Fruit fly (Drosophila melanogaster): ENCODE measurements around the gene CG6763.

The CG6763 gene

dm6 chr3R:23257986-23258427 is 25.8 kb upstream of the CG6763 start, which contains the start of the genes wda and Pex11c (continued):
- TF ChIP-seq CG13123 (GFP tag; optimal IDR thresholded peaks at IDR 0.05) (peak; percentile 61), CG16815 (GFP tag; optimal IDR thresholded peaks at IDR 0.05) (peak; percentile 72), Gug (GFP tag; IDR thresholded peaks at IDR 0.05) (no peak), CG31224 (GFP tag; IDR thresholded peaks at IDR 0.05) (no peak; the same call in none of the 2 replicates), CG4328 (GFP tag; optimal IDR thresholded peaks at IDR 0.05) (peak; percentile 55), Bdp1 (GFP tag; optimal IDR thresholded peaks at IDR 0.05) (peak; percentile 42), Hmr (GFP tag; optimal IDR thresholded peaks at IDR 0.05) (peak; percentile 89), sug (tag; optimal IDR thresholded peaks at IDR 0.05) (peak; percentile 84), CG1603 (tag; optimal IDR thresholded peaks at IDR 0.05) (no peak), HLH54F (GFP tag; optimal IDR thresholded peaks at IDR 0.05) (no peak), exex (tag; optimal IDR thresholded peaks at IDR 0.05) (peak; percentile 62), fd3F (GFP tag; optimal IDR thresholded peaks at IDR 0.05) (peak; percentile 88), Hey (tag; optimal IDR thresholded peaks at IDR 0.05) (no peak), chinmo (GFP tag; IDR thresholded peaks at IDR 0.05; ENCODE audit: partially characterized antibody) (no peak), CG15514 (GFP tag; optimal IDR thresholded peaks at IDR 0.05) (peak; percentile 67), CG10366 (GFP tag; IDR thresholded peaks at IDR 0.05) (peak; percentile 86), ase (GFP tag; IDR thresholded peaks at IDR 0.05) (peak; percentile 85), TFAM (GFP tag; optimal IDR thresholded peaks at IDR 0.05) (no peak), Ssrp (tag; optimal IDR thresholded peaks at IDR 0.05) (peak; percentile 92), Kr (GFP tag; optimal IDR thresholded peaks at IDR 0.05) (no peak), sim (GFP tag; IDR thresholded peaks at IDR 0.05) (no peak), CG14965 (GFP tag; optimal IDR thresholded peaks at IDR 0.05; ENCODE audit: borderline replicate concordance) (no peak), Dp (GFP tag; optimal IDR thresholded peaks at IDR 0.05) (peak; percentile 34), Adf1 (GFP tag; IDR thresholded peaks at IDR 0.05) (peak; percentile 59), Dad (GFP tag; optimal IDR thresholded peaks at IDR 0.05) (no peak), Rx (GFP tag; IDR thresholded peaks at IDR 0.05) (no peak; the same call in 1 of the 2 replicates), CG1792 (GFP tag; optimal IDR thresholded peaks at IDR 0.05) (no peak), CG2129 (GFP tag; IDR thresholded peaks at IDR 0.05; ENCODE audit: partially characterized antibody) (peak; percentile 35; the same call in 1 of the 2 replicates), CG17612 (GFP tag; IDR thresholded peaks at IDR 0.05) (0 out of 2 replicates have a peak, but pooled peaks have one; percentile 40), Lhr (GFP tag; optimal IDR thresholded peaks at IDR 0.05) (peak; percentile 35), GATAe (GFP tag; conservative IDR thresholded peaks at IDR 0.05) (peak; percentile 54; the same call in 1 of the 2 replicates), mld (GFP tag; IDR thresholded peaks at IDR 0.05; ENCODE audit: partially characterized antibody) (no peak), tup (GFP tag; optimal IDR thresholded peaks at IDR 0.05) (peak; percentile 72), sens-2 (GFP tag; IDR thresholded peaks at IDR 0.05) (peak; percentile 50; the same call in 1 of the 2 replicates), CG3995 (GFP tag; optimal IDR thresholded peaks at IDR 0.05) (no peak), NfI (GFP tag; optimal IDR thresholded peaks at IDR 0.05) (peak; percentile 83), bab2 (GFP tag; optimal IDR thresholded peaks at IDR 0.05) (no peak), Sox102F (GFP tag; optimal IDR thresholded peaks at IDR 0.05) (peak; percentile 94), Scr (GFP tag; IDR thresholded peaks at IDR 0.05; ENCODE audit: partially characterized antibody) (peak; percentile 74), Oli (tag; optimal IDR thresholded peaks at IDR 0.05) (peak; percentile 88), Fer3 (tag; optimal IDR thresholded peaks at IDR 0.05) (peak; percentile 77), otp (GFP tag; IDR thresholded peaks at IDR 0.05) (peak; percentile 68; the same call in 1 of the 3 replicates), h (optimal IDR thresholded peaks at IDR 0.05) (no peak), Ada2b (GFP tag; IDR thresholded peaks at IDR 0.05) (no peak; the same call in none of the 2 replicates), CG11085 (GFP tag; IDR thresholded peaks at IDR 0.05) (peak; percentile 66), CG12104 (GFP tag; optimal IDR thresholded peaks at IDR 0.05) (peak; percentile 70), D (optimal IDR thresholded peaks at IDR 0.05) (no peak), D (GFP tag; optimal IDR thresholded peaks at IDR 0.05) (peak; percentile 52), unpg (GFP tag; optimal IDR thresholded peaks at IDR 0.05) (peak; percentile 94), twi (tag; optimal IDR thresholded peaks at IDR 0.05) (peak; percentile 86)

Measured in whole organism, embryonic.